Fruit fly (Drosophila melanogaster) Kc167 (cell line): Measurements from ENCODE around the gene ph-p.

Experiments
- h ChIP-seq: fragments of >200 bp; optimal IDR thresholded peaks from 3 replicates; lab custom pipeline; 2018; ENCODE audit warnings: missing external identifiers
- ttk ChIP-seq: sonication (Bioruptor generic); optimal IDR thresholded peaks from 2 replicates; lab custom pipeline; 2017; ENCODE audit warnings: missing external identifiers

DNA sequence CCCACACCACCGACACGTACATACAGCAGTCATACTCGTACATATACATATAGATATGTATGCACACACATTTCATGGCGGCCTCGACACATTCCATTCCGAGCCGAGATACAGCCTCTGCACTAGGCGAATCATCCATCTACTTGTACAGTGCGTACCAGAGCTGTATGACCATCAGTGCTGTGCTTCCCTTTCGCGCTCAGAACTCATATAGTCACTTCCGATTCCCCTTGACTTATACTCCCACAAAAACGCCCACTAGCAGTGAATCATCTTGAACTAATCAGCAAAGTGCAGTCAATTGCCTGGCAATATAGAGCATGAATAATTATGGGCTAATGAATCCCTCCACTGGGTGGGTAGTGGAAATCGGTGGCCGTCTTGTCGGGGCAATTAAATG, 48.4 kb downstream of the ph-p start:
- no peak for TF ChIP-seq ttk (lab: Kevin White, UChicago)
- TF ChIP-seq h (lab: Kevin White, UChicago), result no peak
